Fruit fly (Drosophila melanogaster): Measurements from ENCODE around the gene CG14106.

- TF ChIP-seq CG2129 (GFP tag; IDR thresholded peaks at IDR 0.05; ENCODE audit: partially characterized antibody), result no peak
- TF ChIP-seq Deaf1 (tag; optimal IDR thresholded peaks at IDR 0.05), result no peak
- TF ChIP-seq CG10431 (GFP tag; optimal IDR thresholded peaks at IDR 0.05), result no peak
- TF ChIP-seq BEAF-32 (GFP tag; optimal IDR thresholded peaks at IDR 0.05), result no peak
- TF ChIP-seq row (GFP tag; IDR thresholded peaks at IDR 0.05), result no peak
- no peak for TF ChIP-seq Sox100B (GFP tag; optimal IDR thresholded peaks at IDR 0.05)
- no peak for TF ChIP-seq zen2 (GFP tag; IDR thresholded peaks at IDR 0.05; ENCODE audit: partially characterized antibody)
- no peak for TF ChIP-seq CG1024 (GFP tag; IDR thresholded peaks at IDR 0.05)
Measured at dm6 chr3L:13437036-13437435, 11.6 kb upstream of the CG14106 start, which contains the start of gene CG10154.
